Worm (Caenorhabditis elegans) whole organism, L2 larva: ENCODE results near the gene srd-34.

Experiments used
- F13H6.1 ChIP-seq: sonication (generic microtip); optimal IDR thresholded peaks from 2 replicates; lab custom pipeline; 2016; ENCODE audit warnings: missing genetic modification characterization, missing compliant biosample characterization
- lin-39 ChIP-seq: fragments of 150-350 bp; optimal IDR thresholded peaks from 2 replicates; lab custom pipeline; 2014; ENCODE audit warnings: missing biosample characterization, missing genetic modification reagents, missing genetic modification characterization
- snpc-4 ChIP-seq: fragments of 150-350 bp; optimal IDR thresholded peaks from 2 replicates; lab custom pipeline; 2014; ENCODE audit warnings: missing biosample characterization, missing genetic modification characterization

DNA sequence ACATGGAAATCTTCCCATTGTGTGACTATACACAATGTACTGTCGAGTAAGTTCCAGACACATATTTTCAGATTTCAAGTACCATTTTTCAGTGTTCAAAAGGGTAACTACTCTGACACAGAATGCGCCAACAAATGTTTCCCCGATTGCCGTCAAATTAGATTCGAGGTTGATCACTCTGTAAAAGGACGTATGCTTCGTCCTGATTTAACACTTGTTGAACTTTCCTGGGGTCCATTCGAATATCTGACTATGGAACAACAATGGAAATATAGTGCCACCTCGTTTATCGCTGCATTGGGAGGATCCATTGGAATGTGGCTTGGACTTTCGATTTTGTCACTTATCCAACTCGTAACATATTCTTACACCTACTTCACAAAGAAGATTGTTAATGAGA lies 25.3 kb upstream of the srd-34 start:
- TF ChIP-seq snpc-4 (tag; lab: Kevin White, UChicago) (no peak), F13H6.1 (tag; lab: Kevin White, UChicago) (no peak), lin-39 (no peak)
